Worm (Caenorhabditis elegans): ENCODE data around the gene eat-4.

- TF ChIP-seq nhr-11 (tag; optimal IDR thresholded peaks at IDR 0.05) (no peak), snpc-4 (tag; optimal IDR thresholded peaks at IDR 0.05) (no peak), ceh-16 (tag; optimal IDR thresholded peaks at IDR 0.05) (no peak), lin-13 (GFP tag; optimal IDR thresholded peaks at IDR 0.05) (no peak), ztf-11 (tag; optimal IDR thresholded peaks at IDR 0.05) (no peak)
Measured at ce11 chrIII:9112479-9112878, 24.2 kb upstream of the eat-4 start.

All from whole organism, L2 larva.